Worm (Caenorhabditis elegans) whole organism, mixed stage, embryonic: ENCODE data around the gene T10C6.7.

Experiments used
- blmp-1 ChIP-seq: fragments of 150-350 bp; optimal IDR thresholded peaks from 2 replicates; lab custom pipeline; 2014; ENCODE audit warnings: missing biosample characterization, missing genetic modification characterization
- ceh-39 ChIP-seq: fragments of 150-350 bp; optimal IDR thresholded peaks from 2 replicates; lab custom pipeline; 2014; ENCODE audit warnings: missing biosample characterization, missing genetic modification characterization
- ces-1 ChIP-seq: fragments of 150-350 bp; optimal IDR thresholded peaks from 2 replicates; lab custom pipeline; 2014; ENCODE audit warnings: missing biosample characterization, missing genetic modification reagents, missing genetic modification characterization
- drap-1 ChIP-seq: fragments of 200-800 bp; sonication (Bioruptor generic); optimal IDR thresholded peaks from 3 replicates; lab custom pipeline; 2018; ENCODE audit warnings: mild to moderate bottlenecking, missing genetic modification characterization, missing compliant biosample characterization
- elt-1 ChIP-seq: sonication (generic microtip); optimal IDR thresholded peaks from 2 replicates; lab custom pipeline; 2017; ENCODE audit warnings: missing genetic modification characterization, mild to moderate bottlenecking, missing compliant biosample characterization, antibody characterized with exemption, moderate library complexity, borderline replicate concordance; ENCODE audit not compliant: insufficient read depth
- elt-3 ChIP-seq: fragments of 150-350 bp; optimal IDR thresholded peaks from 2 replicates; lab custom pipeline; 2014; ENCODE audit warnings: missing biosample characterization, missing genetic modification characterization
- flh-1 ChIP-seq: fragments of 200-800 bp; sonication (Bioruptor generic); optimal IDR thresholded peaks from 2 replicates; lab custom pipeline; 2018; ENCODE audit warnings: mild to moderate bottlenecking, missing genetic modification characterization, moderate library complexity, missing compliant biosample characterization
- lsy-2 ChIP-seq: fragments of 150-350 bp; optimal IDR thresholded peaks from 2 replicates; lab custom pipeline; 2014; ENCODE audit warnings: missing biosample characterization, missing genetic modification characterization
- mep-1 ChIP-seq: fragments of 150-350 bp; optimal IDR thresholded peaks from 2 replicates; lab custom pipeline; 2017; ENCODE audit warnings: missing biosample characterization, missing genetic modification reagents, missing genetic modification characterization, inconsistent platforms
- nhr-12 ChIP-seq: fragments of 150-350 bp; optimal IDR thresholded peaks from 2 replicates; lab custom pipeline; 2014; ENCODE audit warnings: missing biosample characterization, missing genetic modification characterization
- pha-4 ChIP-seq: fragments of 150-350 bp; optimal IDR thresholded peaks from 2 replicates; lab custom pipeline; 2018; ENCODE audit warnings: missing biosample characterization, missing genetic modification reagents, missing genetic modification characterization
- sptf-1 ChIP-seq: sonication (generic microtip); optimal IDR thresholded peaks from 2 replicates; lab custom pipeline; 2017; ENCODE audit warnings: mild to moderate bottlenecking, missing genetic modification characterization, moderate library complexity, missing compliant biosample characterization
- unc-120 ChIP-seq: sonication (generic microtip); optimal IDR thresholded peaks from 2 replicates; lab custom pipeline; 2017; ENCODE audit warnings: missing genetic modification characterization, missing compliant biosample characterization; ENCODE audit not compliant: poor library complexity, severe bottlenecking
- ztf-11 ChIP-seq: fragments of 150-350 bp; optimal IDR thresholded peaks from 2 replicates; lab custom pipeline; 2014; ENCODE audit warnings: missing biosample characterization, missing genetic modification characterization

DNA sequence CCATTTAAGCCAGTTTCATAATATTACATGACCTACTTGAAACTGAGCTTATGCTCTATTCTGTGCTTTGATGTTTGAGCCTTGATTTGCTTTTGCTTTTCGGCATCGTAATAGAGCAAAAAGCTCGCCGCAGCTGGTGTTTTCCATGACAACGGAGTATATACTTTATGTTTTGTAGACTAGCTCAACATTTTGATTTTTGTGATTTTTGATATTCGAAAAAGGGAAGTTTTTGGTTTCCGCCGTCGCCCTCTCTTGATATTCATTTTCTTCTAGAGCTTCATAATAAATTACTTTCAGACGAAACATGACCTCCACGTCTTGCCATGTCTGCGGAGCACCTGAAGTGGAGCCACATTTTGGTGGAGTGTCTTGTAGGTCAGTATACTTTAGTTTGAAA, 29.2 kb downstream of the T10C6.7 start, which contains the start of gene nhr-63:
- TF ChIP-seq sptf-1 (tag; lab: Kevin White, UChicago) (no peak), ztf-11 (no peak), lsy-2 (tag; lab: Kevin White, UChicago) (no peak), drap-1 (GFP tag; lab: Kevin White, UChicago) (no peak), unc-120 (tag; lab: Kevin White, UChicago) (no peak), nhr-12 (no peak), elt-3 (tag; lab: Kevin White, UChicago) (no peak), blmp-1 (tag; lab: Kevin White, UChicago) (no peak), mep-1 (tag; lab: Kevin White, UChicago) (no peak), elt-1 (tag; lab: Kevin White, UChicago) (no peak), pha-4 (tag; lab: Kevin White, UChicago) (no peak), flh-1 (GFP tag; lab: Kevin White, UChicago) (no peak), ceh-39 (tag; lab: Kevin White, UChicago) (no peak), ces-1 (GFP tag; lab: Kevin White, UChicago) (no peak)
